Worm (Caenorhabditis elegans) whole organism, L4 larva: ENCODE measurements around the gene tag-307.

ENCODE experiments used
- F37D6.2 ChIP-seq: sonication (generic microtip); optimal IDR thresholded peaks from 2 replicates; lab custom pipeline; 2016; ENCODE audit warnings: mild to moderate bottlenecking, missing genetic modification characterization, missing compliant biosample characterization
- aha-1 ChIP-seq: fragments of 150-350 bp; peaks from one replicate; lab custom pipeline; 2014; ENCODE audit warnings: missing biosample characterization, missing genetic modification characterization
- ama-1 ChIP-seq: fragments of 150-350 bp; optimal IDR thresholded peaks from 2 replicates; lab custom pipeline; 2014; ENCODE audit warnings: inconsistent platforms, mixed read lengths
- egl-43 ChIP-seq: fragments of 200-800 bp; sonication (Bioruptor generic); IDR thresholded peaks from 2 replicates; pipeline ENCODE4 v1.3.6; 2022; ENCODE audit warnings: missing genetic modification reagents, missing genetic modification characterization, missing compliant biosample characterization
- nhr-11 ChIP-seq: fragments of 150-350 bp; optimal IDR thresholded peaks from 2 replicates; lab custom pipeline; 2014; ENCODE audit warnings: missing biosample characterization, missing genetic modification characterization
- nhr-237 ChIP-seq: sonication (generic microtip); optimal IDR thresholded peaks from 2 replicates; lab custom pipeline; 2017; ENCODE audit warnings: missing biosample characterization, missing genetic modification characterization
- pha-4 ChIP-seq, 2 experiments: fragments of 150-350 bp in 1 of 2; fragments of 200-800 bp in 1 of 2; sonication (Bioruptor generic) in 1 of 2; IDR thresholded peaks in 1 of 2; optimal IDR thresholded peaks in 1 of 2; 2 replicates each; pipeline versions ENCODE4 v1.3.6 to Lab custom; 2014 to 2022; ENCODE audit warnings: missing genetic modification characterization in 2 of 2, missing genetic modification reagents in 2 of 2, missing biosample characterization in 1 of 2, missing compliant biosample characterization in 1 of 2
- unc-62 ChIP-seq, 3 experiments: fragments of 150-350 bp in 1 of 3; sonication (generic microtip); optimal IDR thresholded peaks in 2 of 3; peaks in 1 of 3; 1 replicate in 1 of 3; 2 replicates in 2 of 3; lab custom pipeline; 2014 to 2017; ENCODE audit warnings: missing biosample characterization in 3 of 3, missing genetic modification characterization in 3 of 3, missing genetic modification reagents in 3 of 3, missing genotype in 1 of 3

ce11 chrIII:7815571-7816348 is 41.3 kb downstream of the tag-307 start:
- TF ChIP-seq aha-1 (tag; lab: Kevin White, UChicago) = no peak
- no peak for TF ChIP-seq nhr-11
- no peak for TF ChIP-seq egl-43 (GFP tag; lab: Robert Waterston, UW)
- TF ChIP-seq nhr-237 (tag; lab: Kevin White, UChicago) = no peak
- no peak for TF ChIP-seq F37D6.2
- TF ChIP-seq unc-62 (GFP tag; optimal IDR thresholded peaks at IDR 0.05 in 1 of 2; lab: Kevin White, UChicago) = no peak
- TF ChIP-seq unc-62 (tag; optimal IDR thresholded peaks at IDR 0.05; lab: Kevin White, UChicago) = no peak
- TF ChIP-seq pha-4 (GFP tag; IDR thresholded peaks at IDR 0.05; lab: Robert Waterston, UW) = no peak
- TF ChIP-seq pha-4 (tag; optimal IDR thresholded peaks at IDR 0.05; lab: Kevin White, UChicago) = no peak
- no peak for TF ChIP-seq ama-1 (lab: Kevin White, UChicago)
